ENCODE assay signal across 3 worm cellular contexts in the genomic region with DNA sequence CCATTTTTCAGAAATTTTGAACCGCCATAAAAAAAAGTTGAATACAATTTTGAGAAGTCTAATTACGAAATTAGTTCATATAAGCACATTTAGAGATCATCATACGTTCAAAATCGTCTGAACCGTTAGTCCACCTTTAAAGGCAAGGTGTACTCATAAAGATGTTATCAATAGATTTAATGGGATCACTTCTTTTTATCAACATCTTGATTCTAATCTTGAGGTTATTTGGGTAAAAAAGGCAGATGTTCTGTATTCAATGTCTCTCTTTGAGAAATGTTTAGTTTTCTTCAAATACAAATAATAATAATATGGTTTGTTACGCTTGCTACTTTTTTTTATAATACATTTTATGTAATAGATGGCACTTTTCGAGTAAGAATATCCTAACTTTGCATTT.
TF ChIP-seq lines count a peak whose summit lies in the region.

No protein-coding gene starts in this region.

TF ChIP-seq in whole organism, L2 larva, 48 proteins besides CTCF, POLR2A, EP300 and RAD21:
- TF ChIP-seq fos-1 (tag; optimal IDR thresholded peaks at IDR 0.05; lab: Kevin White, UChicago), result no peak
- peak; percentile 45 for TF ChIP-seq elt-1 (tag; optimal IDR thresholded peaks at IDR 0.05; lab: Kevin White, UChicago)

TF ChIP-seq in whole organism, L3 larva, 47 proteins besides CTCF, POLR2A, EP300 and RAD21:
- TF ChIP-seq elt-1 (tag; optimal IDR thresholded peaks at IDR 0.05; lab: Kevin White, UChicago) (peak; percentile 86), unc-62 (GFP tag; optimal IDR thresholded peaks at IDR 0.05; lab: Kevin White, UChicago) (no peak), eor-1 (tag; optimal IDR thresholded peaks at IDR 0.05; lab: Kevin White, UChicago) (no peak)

TF ChIP-seq in whole organism, mixed stage, embryonic, 35 proteins besides CTCF, POLR2A, EP300 and RAD21:
- TF ChIP-seq elt-1 (tag; optimal IDR thresholded peaks at IDR 0.05; lab: Kevin White, UChicago; ENCODE audit: borderline replicate concordance, insufficient read depth), result peak; percentile 95
- TF ChIP-seq unc-39 (tag; optimal IDR thresholded peaks at IDR 0.05; lab: Kevin White, UChicago), result no peak
